Worm (Caenorhabditis elegans): ENCODE results near the gene math-5.

math-5 gene

ce11 chrII:1831883-1832388 is 50.7 kb downstream of the math-5 start, which contains the start of gene math-39:
Gene math-39, plus strand, starts transcription at chrII:1832338.
- TF ChIP-seq ceh-82 (tag; optimal IDR thresholded peaks at IDR 0.05) (no peak), fos-1 (tag; optimal IDR thresholded peaks at IDR 0.05) (peak; percentile 73)
